Fruit fly (Drosophila melanogaster): Measurements from ENCODE around the gene CG6398.
"Not testable (repeated sequence)": the region's sequence is repeated elsewhere in the genome, so short reads cannot be mapped to it uniquely, and the experiment has no call there.

DNA sequence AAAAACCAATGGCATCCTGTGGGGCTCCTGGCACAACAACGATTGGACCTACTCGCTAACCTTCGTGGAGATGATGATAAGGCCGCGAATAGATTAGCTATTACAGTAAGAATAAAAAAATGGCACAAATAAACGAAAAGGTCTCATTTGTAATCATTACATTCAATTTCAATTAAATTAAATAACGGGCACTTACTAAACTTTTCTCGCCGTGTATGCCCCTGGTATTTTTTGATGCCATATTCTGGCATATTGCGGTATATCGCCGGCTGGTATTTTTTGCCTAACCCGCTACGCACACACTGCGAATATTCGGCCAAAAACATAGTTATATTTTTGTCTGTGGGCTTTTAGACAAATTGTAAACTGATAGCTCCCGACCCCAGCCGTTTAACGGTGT, 58.6 kb downstream of the CG6398 start, which contains the start of gene Gss1:
- not testable (repeated sequence) for TF ChIP-seq CG8478, CTCF (optimal IDR thresholded peaks at IDR 0.05)
